Fruit fly (Drosophila melanogaster): ENCODE results near the gene Smr.

Gene Smr

dm6 chrX:12735478-12736428, 6.7 kb downstream of the Smr start:
- TF ChIP-seq CG15710 (tag; optimal IDR thresholded peaks at IDR 0.05) (peak; percentile 95), CG9948 (tag; optimal IDR thresholded peaks at IDR 0.05) (peak; percentile 95), Ets98B (GFP tag; IDR thresholded peaks at IDR 0.05) (peak; percentile 72), EcR (GFP tag; optimal IDR thresholded peaks at IDR 0.05) (peak; percentile 66), CG8301 (tag; optimal IDR thresholded peaks at IDR 0.05) (peak; percentile 94), CG13204 (GFP tag; optimal IDR thresholded peaks at IDR 0.05) (no peak), CG34367 (tag; optimal IDR thresholded peaks at IDR 0.05) (peak; percentile 82), Snoo (tag; optimal IDR thresholded peaks at IDR 0.05) (peak; percentile 95), CG17806 (tag; optimal IDR thresholded peaks at IDR 0.05) (peak; percentile 84), CG8159 (tag; optimal IDR thresholded peaks at IDR 0.05) (peak; percentile 97), CG12605 (GFP tag; IDR thresholded peaks at IDR 0.05) (peak; percentile 39; the same call in 1 of the 2 replicates), CG14655 (GFP tag; optimal IDR thresholded peaks at IDR 0.05) (peak; percentile 97), CG32121 (GFP tag; IDR thresholded peaks at IDR 0.05) (0 out of 2 replicates have a peak, but pooled peaks have one; percentile 39), rn (GFP tag; IDR thresholded peaks at IDR 0.05) (no peak), Pif1A (GFP tag; optimal IDR thresholded peaks at IDR 0.05) (peak; percentile 89), CG4496 (GFP tag; IDR thresholded peaks at IDR 0.05) (peak; percentile 33; the same call in 2 of the 3 replicates), D1 (tag; optimal IDR thresholded peaks at IDR 0.05) (peak; percentile 93), Pif1B (GFP tag; optimal IDR thresholded peaks at IDR 0.05) (peak; percentile 89), CG10348 (GFP tag; IDR thresholded peaks at IDR 0.05) (no peak), gl (tag; optimal IDR thresholded peaks at IDR 0.05) (no peak), fd96Ca (GFP tag; IDR thresholded peaks at IDR 0.05) (peak; percentile 71)

DNA sequence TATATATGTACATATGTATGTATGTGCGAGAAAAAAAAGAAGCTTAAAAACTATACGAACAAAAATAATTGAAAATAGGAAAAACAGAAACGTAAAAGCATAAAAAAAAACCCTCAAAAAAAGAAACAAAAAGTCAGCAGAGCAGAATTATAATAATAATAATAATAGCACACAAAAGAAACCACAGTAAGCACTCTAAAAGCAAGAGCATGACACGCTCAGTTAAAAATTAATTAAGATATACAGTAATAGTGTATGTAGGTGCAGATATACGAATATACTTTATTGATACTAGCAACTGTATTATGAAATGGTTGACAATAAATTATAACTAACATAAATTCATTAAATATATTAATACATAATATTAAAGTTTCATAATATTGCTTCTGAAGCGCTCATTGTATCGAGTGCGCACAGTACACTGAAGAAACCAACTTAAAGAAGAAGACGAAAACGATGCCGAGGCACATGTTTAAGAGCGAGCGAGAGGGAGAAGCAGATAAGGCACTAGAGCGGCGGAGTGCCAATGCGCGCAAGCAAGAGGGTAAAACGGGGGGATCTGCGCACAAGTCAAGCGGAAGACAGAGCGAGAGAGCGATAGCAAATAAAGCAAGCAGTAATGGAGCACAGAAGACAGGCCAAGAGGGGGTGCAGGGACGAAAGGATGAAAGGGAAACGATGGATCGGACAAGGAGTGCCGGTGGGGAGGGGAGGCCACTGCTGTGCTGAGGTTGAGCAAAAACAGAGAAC, 7.5 kb downstream of the Smr start:
- TF ChIP-seq CG8301 (tag; optimal IDR thresholded peaks at IDR 0.05), result peak; percentile 73
- peak; percentile 87 for TF ChIP-seq CG34367 (tag; optimal IDR thresholded peaks at IDR 0.05)
- peak; percentile 88 for TF ChIP-seq CG9948 (tag; optimal IDR thresholded peaks at IDR 0.05)
- peak; percentile 92 for TF ChIP-seq CG8159 (tag; optimal IDR thresholded peaks at IDR 0.05)
- TF ChIP-seq EcR (GFP tag; optimal IDR thresholded peaks at IDR 0.05), result peak; percentile 74
- peak; percentile 75 for TF ChIP-seq Snoo (tag; optimal IDR thresholded peaks at IDR 0.05)
- TF ChIP-seq CG10348 (GFP tag; IDR thresholded peaks at IDR 0.05), result no peak
- peak; percentile 82 for TF ChIP-seq CG17806 (tag; optimal IDR thresholded peaks at IDR 0.05)
- peak; percentile 78 for TF ChIP-seq D1 (tag; optimal IDR thresholded peaks at IDR 0.05)
- peak; percentile 44 for TF ChIP-seq Pif1B (GFP tag; optimal IDR thresholded peaks at IDR 0.05)
- TF ChIP-seq gl (tag; optimal IDR thresholded peaks at IDR 0.05), result peak; percentile 86
- TF ChIP-seq CG13204 (GFP tag; optimal IDR thresholded peaks at IDR 0.05), result peak; percentile 76
- peak; percentile 96 for TF ChIP-seq CG12605 (GFP tag; IDR thresholded peaks at IDR 0.05)
- peak; percentile 69 for TF ChIP-seq Ets98B (GFP tag; IDR thresholded peaks at IDR 0.05)
- peak; percentile 90 for TF ChIP-seq CG15710 (tag; optimal IDR thresholded peaks at IDR 0.05)
- TF ChIP-seq CG32121 (GFP tag; IDR thresholded peaks at IDR 0.05), result peak; percentile 77
- peak; percentile 86 for TF ChIP-seq CG4496 (GFP tag; IDR thresholded peaks at IDR 0.05)
- TF ChIP-seq CG14655 (GFP tag; optimal IDR thresholded peaks at IDR 0.05), result peak; percentile 86
- peak; percentile 95 for TF ChIP-seq fd96Ca (GFP tag; IDR thresholded peaks at IDR 0.05)
- TF ChIP-seq Pif1A (GFP tag; optimal IDR thresholded peaks at IDR 0.05), result peak; percentile 59
- peak; percentile 38; the same call in 1 of the 2 replicates for TF ChIP-seq rn (GFP tag; IDR thresholded peaks at IDR 0.05)

dm6 chrX:12734354-12734709, 8.1 kb downstream of the Smr start:
- no peak for TF ChIP-seq CG34367 (tag; optimal IDR thresholded peaks at IDR 0.05)
- TF ChIP-seq Pif1B (GFP tag; optimal IDR thresholded peaks at IDR 0.05), result peak; percentile 40
- TF ChIP-seq Snoo (tag; optimal IDR thresholded peaks at IDR 0.05), result no peak
- TF ChIP-seq fd96Ca (GFP tag; IDR thresholded peaks at IDR 0.05), result peak; percentile 90
- no peak for TF ChIP-seq CG13204 (GFP tag; optimal IDR thresholded peaks at IDR 0.05)
- TF ChIP-seq CG32121 (GFP tag; IDR thresholded peaks at IDR 0.05), result no peak
- no peak for TF ChIP-seq CG9948 (tag; optimal IDR thresholded peaks at IDR 0.05)
- TF ChIP-seq CG17806 (tag; optimal IDR thresholded peaks at IDR 0.05), result no peak
- TF ChIP-seq CG4496 (GFP tag; IDR thresholded peaks at IDR 0.05), result no peak; the same call in none of the 3 replicates
- no peak for TF ChIP-seq EcR (GFP tag; optimal IDR thresholded peaks at IDR 0.05)
- TF ChIP-seq rn (GFP tag; IDR thresholded peaks at IDR 0.05), result peak; percentile 37; the same call in 1 of the 2 replicates
- TF ChIP-seq gl (tag; optimal IDR thresholded peaks at IDR 0.05), result no peak
- TF ChIP-seq CG15710 (tag; optimal IDR thresholded peaks at IDR 0.05), result no peak
- no peak for TF ChIP-seq CG8159 (tag; optimal IDR thresholded peaks at IDR 0.05)
- TF ChIP-seq D1 (tag; optimal IDR thresholded peaks at IDR 0.05), result no peak
- no peak for TF ChIP-seq CG12605 (GFP tag; IDR thresholded peaks at IDR 0.05)
- TF ChIP-seq Pif1A (GFP tag; optimal IDR thresholded peaks at IDR 0.05), result peak; percentile 80
- no peak; the same call in 1 of the 2 replicates for TF ChIP-seq Ets98B (GFP tag; IDR thresholded peaks at IDR 0.05)
- no peak for TF ChIP-seq CG8301 (tag; optimal IDR thresholded peaks at IDR 0.05)
- TF ChIP-seq CG10348 (GFP tag; IDR thresholded peaks at IDR 0.05), result no peak
- no peak for TF ChIP-seq CG14655 (GFP tag; optimal IDR thresholded peaks at IDR 0.05)

DNA sequence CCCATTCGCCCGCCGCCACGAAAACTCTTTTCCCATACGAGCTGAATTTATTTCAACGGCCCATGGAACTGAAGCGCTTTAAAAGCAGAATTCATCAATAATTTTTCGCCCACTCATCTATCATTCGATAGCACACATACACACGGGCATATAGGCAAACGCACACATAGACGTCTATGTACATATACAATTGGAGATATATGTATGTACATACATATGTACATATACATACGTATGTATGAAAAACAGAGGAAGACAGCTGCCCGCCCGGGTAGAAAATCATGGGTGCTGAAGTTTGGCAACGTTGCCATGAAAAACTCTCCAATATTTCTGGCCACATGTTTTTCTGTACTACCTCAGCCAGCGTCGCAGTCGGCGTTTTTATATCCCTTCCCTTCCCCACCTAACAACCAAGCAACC, 8.6 kb downstream of the Smr start:
- TF ChIP-seq CG12605 (GFP tag; IDR thresholded peaks at IDR 0.05), result peak; percentile 24; the same call in 1 of the 2 replicates
- TF ChIP-seq Pif1A (GFP tag; optimal IDR thresholded peaks at IDR 0.05), result no peak

- TF ChIP-seq Snoo (tag; optimal IDR thresholded peaks at IDR 0.05) (no peak), CG9948 (tag; optimal IDR thresholded peaks at IDR 0.05) (no peak), CG8301 (tag; optimal IDR thresholded peaks at IDR 0.05) (no peak), rn (GFP tag; IDR thresholded peaks at IDR 0.05) (no peak), CG10348 (GFP tag; IDR thresholded peaks at IDR 0.05) (no peak), CG12605 (GFP tag; IDR thresholded peaks at IDR 0.05) (no peak), CG14655 (GFP tag; optimal IDR thresholded peaks at IDR 0.05) (no peak), CG32121 (GFP tag; IDR thresholded peaks at IDR 0.05) (0 out of 2 replicates have a peak, but pooled peaks have one; percentile 16), fd96Ca (GFP tag; IDR thresholded peaks at IDR 0.05) (no peak)
Observed at dm6 chrX:12732486-12732885, 9.9 kb downstream of the Smr start.
